Fruit fly (Drosophila melanogaster) Kc167 (cell line): ENCODE data around the gene CG34300.

Source experiments
- Myc ChIP-seq: fragments of >200 bp; optimal IDR thresholded peaks from 2 replicates; lab custom pipeline; 2017; ENCODE audit warnings: missing external identifiers
- Sin3A ChIP-seq: fragments of >200 bp; optimal IDR thresholded peaks from 2 replicates; lab custom pipeline; 2018; ENCODE audit warnings: missing external identifiers
- h ChIP-seq: fragments of >200 bp; optimal IDR thresholded peaks from 3 replicates; lab custom pipeline; 2018; ENCODE audit warnings: missing external identifiers
- insv ChIP-seq: fragments of >200 bp; optimal IDR thresholded peaks from 3 replicates; lab custom pipeline; 2018; ENCODE audit warnings: missing external identifiers
- psq ChIP-seq: fragments of >200 bp; optimal IDR thresholded peaks from 2 replicates; lab custom pipeline; 2017; ENCODE audit warnings: missing external identifiers
- ttk ChIP-seq: sonication (Bioruptor generic); optimal IDR thresholded peaks from 2 replicates; lab custom pipeline; 2017; ENCODE audit warnings: missing external identifiers

The CG34300 gene

dm6 chr3R:30331362-30331761 is 24.9 kb upstream of the CG34300 start:
- TF ChIP-seq ttk (lab: Kevin White, UChicago) = no peak
- no peak for TF ChIP-seq psq (lab: Kevin White, UChicago)
- TF ChIP-seq h = no peak
- TF ChIP-seq insv (lab: Kevin White, UChicago) = no peak
- no peak for TF ChIP-seq Sin3A
- no peak for TF ChIP-seq Myc (lab: Kevin White, UChicago)

- no peak for TF ChIP-seq Sin3A
- no peak for TF ChIP-seq h
- TF ChIP-seq insv (lab: Kevin White, UChicago) = no peak
- no peak for TF ChIP-seq ttk (lab: Kevin White, UChicago)
- TF ChIP-seq psq (lab: Kevin White, UChicago) = no peak
- TF ChIP-seq Myc (lab: Kevin White, UChicago) = no peak
Measured at dm6 chr3R:30329851-30330250, 23.4 kb upstream of the CG34300 start.

- no peak for TF ChIP-seq Sin3A
- TF ChIP-seq psq (lab: Kevin White, UChicago) = no peak
- TF ChIP-seq h = no peak
- no peak for TF ChIP-seq insv (lab: Kevin White, UChicago)
- TF ChIP-seq ttk (lab: Kevin White, UChicago) = no peak
- TF ChIP-seq Myc (lab: Kevin White, UChicago) = no peak
Measured at dm6 chr3R:30326634-30327033, 20.2 kb upstream of the CG34300 start.

- TF ChIP-seq psq (lab: Kevin White, UChicago) = no peak
- TF ChIP-seq h = no peak
- TF ChIP-seq Myc (lab: Kevin White, UChicago) = no peak
- no peak for TF ChIP-seq ttk (lab: Kevin White, UChicago)
- no peak for TF ChIP-seq Sin3A
- TF ChIP-seq insv (lab: Kevin White, UChicago) = no peak
Measured at dm6 chr3R:30325442-30326058, 19.1 kb upstream of the CG34300 start.

- TF ChIP-seq ttk (lab: Kevin White, UChicago) (no peak), h (no peak), Sin3A (no peak), insv (lab: Kevin White, UChicago) (no peak), Myc (lab: Kevin White, UChicago) (no peak), psq (lab: Kevin White, UChicago) (no peak)
Measured at dm6 chr3R:30314361-30314760, 7.9 kb upstream of the CG34300 start.

dm6 chr3R:30312545-30312944 is 6.1 kb upstream of the CG34300 start:
- TF ChIP-seq h = no peak
- TF ChIP-seq Sin3A = no peak
- no peak for TF ChIP-seq ttk (lab: Kevin White, UChicago)
- TF ChIP-seq Myc (lab: Kevin White, UChicago) = no peak
- no peak for TF ChIP-seq psq (lab: Kevin White, UChicago)

dm6 chr3R:30307881-30308482 is 1.5 kb upstream of the CG34300 start:
- no peak for TF ChIP-seq Myc (lab: Kevin White, UChicago)
- TF ChIP-seq ttk (lab: Kevin White, UChicago) = no peak
- no peak for TF ChIP-seq Sin3A
- TF ChIP-seq h = no peak
- no peak for TF ChIP-seq insv (lab: Kevin White, UChicago)
- no peak for TF ChIP-seq psq (lab: Kevin White, UChicago)

dm6 chr3R:30304884-30305529 is 1.4 kb downstream of the CG34300 start:
- TF ChIP-seq ttk (lab: Kevin White, UChicago) (no peak), psq (lab: Kevin White, UChicago) (no peak), Myc (lab: Kevin White, UChicago) (no peak), h (no peak), insv (lab: Kevin White, UChicago) (no peak), Sin3A (no peak)

dm6 chr3R:30303351-30303750 is 3.1 kb downstream of the CG34300 start:
- no peak for TF ChIP-seq insv (lab: Kevin White, UChicago)
- TF ChIP-seq Myc (lab: Kevin White, UChicago) = no peak
- no peak for TF ChIP-seq psq (lab: Kevin White, UChicago)

- TF ChIP-seq insv (lab: Kevin White, UChicago) = no peak
Measured at dm6 chr3R:30297652-30298051, 8.8 kb downstream of the CG34300 start.

dm6 chr3R:30296840-30297239 is 9.6 kb downstream of the CG34300 start:
- TF ChIP-seq Myc (lab: Kevin White, UChicago) = no peak
- TF ChIP-seq Sin3A = no peak
- TF ChIP-seq insv (lab: Kevin White, UChicago) = no peak
- no peak for TF ChIP-seq h
- TF ChIP-seq psq (lab: Kevin White, UChicago) = no peak
- no peak for TF ChIP-seq ttk (lab: Kevin White, UChicago)

dm6 chr3R:30296035-30296434 is 10.4 kb downstream of the CG34300 start:
- TF ChIP-seq psq (lab: Kevin White, UChicago) (no peak), Sin3A (no peak), ttk (lab: Kevin White, UChicago) (no peak), Myc (lab: Kevin White, UChicago) (no peak)
